Fruit fly (Drosophila melanogaster) whole organism, adult: Measurements from ENCODE around the gene Hcf.

Experiments used
- CG33017 ChIP-seq: fragments of 200-800 bp; sonication (Bioruptor generic); optimal IDR thresholded peaks from 2 replicates; lab custom pipeline; 2018; ENCODE audit warnings: missing biosample characterization, mild to moderate bottlenecking, missing genetic modification characterization, moderate library complexity
- CG5204 ChIP-seq: fragments of 200-800 bp; sonication (Bioruptor generic); optimal IDR thresholded peaks from 2 replicates; lab custom pipeline; 2016; ENCODE audit warnings: missing biosample characterization, missing genetic modification characterization
- CG7045 ChIP-seq: fragments of 200-800 bp; sonication (Bioruptor generic); optimal IDR thresholded peaks from 2 replicates; lab custom pipeline; 2017; ENCODE audit warnings: missing biosample characterization, mild to moderate bottlenecking, missing genetic modification characterization
- Crg-1 ChIP-seq: fragments of 200-800 bp; sonication (Bioruptor generic); optimal IDR thresholded peaks from 2 replicates; lab custom pipeline; 2016; ENCODE audit warnings: missing biosample characterization, missing genetic modification characterization
- Hr96 ChIP-seq: fragments of 200-800 bp; sonication (Bioruptor generic); optimal IDR thresholded peaks from 2 replicates; lab custom pipeline; 2016; ENCODE audit warnings: missing biosample characterization, missing genetic modification characterization
- Mnt ChIP-seq: fragments of 200-800 bp; sonication (Bioruptor generic); optimal IDR thresholded peaks from 2 replicates; lab custom pipeline; 2016; ENCODE audit warnings: missing biosample characterization, mild to moderate bottlenecking, missing genetic modification characterization
- bab1 ChIP-seq: fragments of 200-800 bp; sonication (Bioruptor generic); optimal IDR thresholded peaks from 3 replicates; lab custom pipeline; 2019; ENCODE audit warnings: missing biosample characterization, mild to moderate bottlenecking, missing genetic modification characterization, moderate library complexity
- cic ChIP-seq: fragments of 200-800 bp; sonication (Bioruptor generic); optimal IDR thresholded peaks from 2 replicates; lab custom pipeline; 2017; ENCODE audit warnings: missing biosample characterization, mild to moderate bottlenecking, missing genetic modification characterization, moderate library complexity
- cnc ChIP-seq, 2 experiments: fragments of >200 bp; optimal IDR thresholded peaks; 2 replicates each; lab custom pipeline; 2017
- kay ChIP-seq: fragments of 200-800 bp; sonication (Bioruptor generic); peaks from one replicate; lab custom pipeline; 2016; ENCODE audit warnings: missing biosample characterization, missing genetic modification characterization, borderline replicate concordance
- ovo ChIP-seq: fragments of 200-800 bp; sonication (Bioruptor generic); optimal IDR thresholded peaks from 2 replicates; lab custom pipeline; 2016; ENCODE audit warnings: missing biosample characterization, missing genetic modification characterization
- pad ChIP-seq: fragments of 200-800 bp; sonication (Bioruptor generic); optimal IDR thresholded peaks from 3 replicates; lab custom pipeline; 2017; ENCODE audit warnings: missing biosample characterization, missing genetic modification characterization, mild to moderate bottlenecking, moderate library complexity, missing genetic modification reagents
- tj ChIP-seq: fragments of 200-800 bp; sonication (Bioruptor generic); optimal IDR thresholded peaks from 3 replicates; lab custom pipeline; 2017; ENCODE audit warnings: missing biosample characterization, mild to moderate bottlenecking, missing genetic modification characterization, moderate library complexity
- toe ChIP-seq: fragments of 200-800 bp; sonication (Bioruptor generic); optimal IDR thresholded peaks from 2 replicates; lab custom pipeline; 2016; ENCODE audit warnings: missing biosample characterization, missing genetic modification characterization

DNA sequence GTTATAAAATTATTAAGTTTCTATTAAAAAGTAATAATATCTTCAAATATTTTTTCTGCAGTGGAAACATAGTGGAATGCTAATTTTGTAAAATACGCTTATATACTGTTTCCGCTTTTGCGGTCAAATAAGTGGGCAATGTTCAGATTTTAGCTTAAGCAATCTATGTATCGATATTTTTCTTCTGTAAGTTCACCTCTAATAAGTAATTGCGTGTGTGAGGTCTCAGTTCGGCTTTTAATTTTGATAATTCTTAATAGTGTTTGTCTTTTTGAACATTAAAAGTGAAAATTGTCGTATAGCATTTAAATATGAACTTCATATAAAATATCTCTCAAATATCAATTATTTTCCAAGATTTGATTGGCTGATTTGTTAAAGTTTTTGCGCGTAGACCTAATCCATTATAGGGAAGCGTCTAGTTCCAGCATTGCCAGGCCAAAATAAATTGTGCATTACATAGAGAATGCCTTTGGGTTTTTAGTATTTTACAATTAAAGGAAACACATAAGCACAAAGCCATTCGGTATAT is at the start of gene Hcf:
- TF ChIP-seq kay (GFP tag; lab: Kevin White, UChicago) = no peak
- TF ChIP-seq toe (GFP tag; lab: Kevin White, UChicago) = peak; percentile 17
- TF ChIP-seq Hr96 (GFP tag; lab: Kevin White, UChicago) = no peak
- TF ChIP-seq tj (GFP tag; lab: Kevin White, UChicago) = peak; percentile 12
- no peak for TF ChIP-seq ovo (GFP tag; lab: Kevin White, UChicago)
- TF ChIP-seq Mnt (GFP tag; lab: Kevin White, UChicago) = no peak
- peak; percentile 44 for TF ChIP-seq CG5204 (GFP tag; lab: Kevin White, UChicago)
- no peak for TF ChIP-seq cic
- peak; percentile 1 for TF ChIP-seq pad (GFP tag; lab: Kevin White, UChicago)
- TF ChIP-seq CG7045 (GFP tag; lab: Kevin White, UChicago) = no peak
- no peak for TF ChIP-seq CG33017
- TF ChIP-seq bab1 (GFP tag; lab: Kevin White, UChicago) = peak; percentile 61
- TF ChIP-seq Crg-1 = no peak
- TF ChIP-seq cnc (optimal IDR thresholded peaks at IDR 0.05; lab: Kevin White, UChicago) = no peak
